Worm (Caenorhabditis elegans) whole organism, L3 larva: Measurements from ENCODE around the gene skr-21.

ENCODE experiments used
- ZK546.5 ChIP-seq: sonication (generic microtip); optimal IDR thresholded peaks from 2 replicates; lab custom pipeline; 2017; ENCODE audit warnings: missing biosample characterization, missing genetic modification characterization
- aly-2 ChIP-seq: fragments of 150-350 bp; optimal IDR thresholded peaks from 2 replicates; lab custom pipeline; 2014; ENCODE audit warnings: missing biosample characterization, missing genetic modification characterization
- ceh-16 ChIP-seq: sonication (generic microtip); optimal IDR thresholded peaks from 2 replicates; lab custom pipeline; 2017; ENCODE audit warnings: missing biosample characterization, missing genetic modification characterization
- ceh-28 ChIP-seq: fragments of 150-350 bp; optimal IDR thresholded peaks from 2 replicates; lab custom pipeline; 2014; ENCODE audit warnings: missing biosample characterization, missing genetic modification reagents, missing genetic modification characterization
- ceh-82 ChIP-seq: fragments of 150-350 bp; optimal IDR thresholded peaks from 2 replicates; lab custom pipeline; 2014; ENCODE audit warnings: missing biosample characterization, missing genetic modification characterization
- daf-12 ChIP-seq: fragments of 150-350 bp; optimal IDR thresholded peaks from 2 replicates; lab custom pipeline; 2014; ENCODE audit warnings: missing biosample characterization, missing genetic modification reagents, missing genetic modification characterization
- elt-1 ChIP-seq: fragments of 150-350 bp; optimal IDR thresholded peaks from 2 replicates; lab custom pipeline; 2014; ENCODE audit warnings: missing biosample characterization, missing genetic modification characterization
- elt-3 ChIP-seq, 3 experiments: fragments of 150-350 bp in 1 of 3; sonication (generic microtip) in 2 of 3; optimal IDR thresholded peaks; 2 replicates in 2 of 3; 4 replicates in 1 of 3; lab custom pipeline; 2014 to 2017; ENCODE audit warnings: missing biosample characterization in 3 of 3, missing genetic modification characterization in 3 of 3
- eor-1 ChIP-seq, 2 experiments: fragments of 150-350 bp; optimal IDR thresholded peaks; 2 replicates each; lab custom pipeline; 2014 to 2018; ENCODE audit warnings: missing biosample characterization in 2 of 2, missing genetic modification characterization in 2 of 2
- fkh-10 ChIP-seq: sonication (generic microtip); optimal IDR thresholded peaks from 2 replicates; lab custom pipeline; 2017; ENCODE audit warnings: missing biosample characterization, missing genetic modification reagents, missing genetic modification characterization
- hmg-11 ChIP-seq: sonication (generic microtip); optimal IDR thresholded peaks from 2 replicates; lab custom pipeline; 2016; ENCODE audit warnings: missing genetic modification characterization, missing compliant biosample characterization
- lin-15B ChIP-seq: fragments of 150-350 bp; optimal IDR thresholded peaks from 2 replicates; lab custom pipeline; 2014; ENCODE audit warnings: missing biosample characterization, missing genetic modification characterization
- lin-39 ChIP-seq: fragments of 150-350 bp; optimal IDR thresholded peaks from 2 replicates; lab custom pipeline; 2018; ENCODE audit warnings: missing biosample characterization, missing genetic modification reagents, missing genetic modification characterization
- lsy-12 ChIP-seq: sonication (generic microtip); optimal IDR thresholded peaks from 2 replicates; lab custom pipeline; 2016; ENCODE audit warnings: mild to moderate bottlenecking, missing genetic modification characterization, missing compliant biosample characterization
- mdl-1 ChIP-seq: fragments of 150-350 bp; optimal IDR thresholded peaks from 2 replicates; lab custom pipeline; 2014; ENCODE audit warnings: missing biosample characterization, missing genetic modification characterization
- nfya-1 ChIP-seq: sonication (generic microtip); optimal IDR thresholded peaks from 2 replicates; lab custom pipeline; 2017; ENCODE audit warnings: missing genetic modification characterization, mild to moderate bottlenecking, missing compliant biosample characterization, antibody characterized with exemption, moderate library complexity; ENCODE audit not compliant: insufficient read depth
- nhr-11 ChIP-seq: fragments of 150-350 bp; optimal IDR thresholded peaks from 2 replicates; lab custom pipeline; 2014; ENCODE audit warnings: missing biosample characterization, missing genetic modification characterization
- nhr-12 ChIP-seq: fragments of 150-350 bp; optimal IDR thresholded peaks from 2 replicates; lab custom pipeline; 2014; ENCODE audit warnings: missing biosample characterization, missing genetic modification characterization
- nhr-23 ChIP-seq: fragments of 150-350 bp; optimal IDR thresholded peaks from 2 replicates; lab custom pipeline; 2014; ENCODE audit warnings: missing biosample characterization, missing genetic modification reagents, missing genetic modification characterization
- nhr-237 ChIP-seq: fragments of 150-350 bp; optimal IDR thresholded peaks from 2 replicates; lab custom pipeline; 2014; ENCODE audit warnings: missing biosample characterization, missing genetic modification characterization
- nhr-43 ChIP-seq: sonication (generic microtip); optimal IDR thresholded peaks from 2 replicates; lab custom pipeline; 2016; ENCODE audit warnings: mild to moderate bottlenecking, missing genetic modification characterization, missing compliant biosample characterization; ENCODE audit not compliant: poor library complexity, severe bottlenecking
- nhr-67 ChIP-seq: fragments of 150-350 bp; optimal IDR thresholded peaks from 2 replicates; lab custom pipeline; 2014; ENCODE audit warnings: missing biosample characterization, missing genetic modification characterization
- nhr-76 ChIP-seq: fragments of 150-350 bp; sonication (generic microtip); optimal IDR thresholded peaks from 5 replicates; lab custom pipeline; 2014; ENCODE audit warnings: missing biosample characterization, missing genetic modification characterization
- nhr-77 ChIP-seq: fragments of 150-350 bp; optimal IDR thresholded peaks from 2 replicates; lab custom pipeline; 2014; ENCODE audit warnings: missing biosample characterization, missing genetic modification characterization
- pha-4 ChIP-seq: fragments of 150-350 bp; optimal IDR thresholded peaks from 2 replicates; lab custom pipeline; 2014; ENCODE audit warnings: missing biosample characterization, missing genetic modification reagents, missing genetic modification characterization
- snpc-4 ChIP-seq: fragments of 150-350 bp; optimal IDR thresholded peaks from 2 replicates; lab custom pipeline; 2014; ENCODE audit warnings: missing biosample characterization, missing genetic modification characterization
- unc-39 ChIP-seq: sonication (generic microtip); optimal IDR thresholded peaks from 4 replicates; lab custom pipeline; 2017; ENCODE audit warnings: missing biosample characterization, missing genetic modification characterization
- unc-62 ChIP-seq: fragments of 150-350 bp; sonication (generic microtip); optimal IDR thresholded peaks from 4 replicates; lab custom pipeline; 2014; ENCODE audit warnings: missing biosample characterization, missing genetic modification reagents, missing genetic modification characterization
- zag-1 ChIP-seq: fragments of 150-350 bp; optimal IDR thresholded peaks from 2 replicates; lab custom pipeline; 2014; ENCODE audit warnings: missing biosample characterization, missing genetic modification characterization
- ztf-4 ChIP-seq: fragments of 150-350 bp; optimal IDR thresholded peaks from 2 replicates; lab custom pipeline; 2014; ENCODE audit warnings: missing biosample characterization, missing genetic modification characterization

skr-21 gene

ce11 chrX:13212528-13212927 lies 13.9 kb downstream of the skr-21 start:
- TF ChIP-seq ceh-28 (tag; lab: Kevin White, UChicago) (no peak), unc-39 (no peak), snpc-4 (tag; lab: Kevin White, UChicago) (no peak), ztf-4 (tag; lab: Kevin White, UChicago) (no peak), fkh-10 (GFP tag; lab: Kevin White, UChicago) (no peak), nhr-77 (no peak), nhr-67 (tag; lab: Kevin White, UChicago) (no peak), ceh-82 (tag; lab: Kevin White, UChicago) (no peak)

ce11 chrX:13210478-13210877 lies 16.0 kb downstream of the skr-21 start:
- peak; percentile 16 for TF ChIP-seq nhr-11 (tag; lab: Kevin White, UChicago)
- no peak for TF ChIP-seq ZK546.5 (tag; lab: Kevin White, UChicago)
- TF ChIP-seq nfya-1 (tag; lab: Kevin White, UChicago): peak; percentile 73
- TF ChIP-seq unc-62: peak; percentile 21
- peak; percentile 44 for TF ChIP-seq lin-39 (tag; lab: Kevin White, UChicago)
- TF ChIP-seq hmg-11 (tag; lab: Kevin White, UChicago): peak; percentile 63
- no peak for TF ChIP-seq nhr-76 (tag; lab: Kevin White, UChicago)
- TF ChIP-seq fkh-10 (GFP tag; lab: Kevin White, UChicago): peak; percentile 74
- TF ChIP-seq nhr-43 (tag; lab: Kevin White, UChicago): no peak

ce11 chrX:13209026-13209425 lies 17.4 kb downstream of the skr-21 start:
- TF ChIP-seq hmg-11 (tag; lab: Kevin White, UChicago): no peak
- no peak for TF ChIP-seq aly-2 (tag; lab: Kevin White, UChicago)
- no peak for TF ChIP-seq pha-4
- peak; percentile 28 for TF ChIP-seq nfya-1 (tag; lab: Kevin White, UChicago)
- no peak for TF ChIP-seq elt-1 (tag; lab: Kevin White, UChicago)
- no peak for TF ChIP-seq ceh-16
- TF ChIP-seq fkh-10 (GFP tag; lab: Kevin White, UChicago): peak; percentile 1
- no peak for TF ChIP-seq lin-15B (tag; lab: Kevin White, UChicago)

- TF ChIP-seq lin-39 (tag; lab: Kevin White, UChicago) (peak; percentile 16), nfya-1 (tag; lab: Kevin White, UChicago) (peak; percentile 7), elt-3 (tag; optimal IDR thresholded peaks at IDR 0.05; lab: Kevin White, UChicago) (no peak), nhr-77 (no peak)
- TF ChIP-seq, all 47 proteins: peak for 2
Measured at ce11 chrX:13206911-13207310, 19.6 kb downstream of the skr-21 start.

ce11 chrX:13206011-13206410 lies 20.5 kb downstream of the skr-21 start:
- TF ChIP-seq lin-39 (tag; lab: Kevin White, UChicago) (peak; percentile 32), nhr-12 (tag; lab: Kevin White, UChicago) (no peak)

ce11 chrX:13202312-13202711 lies 24.2 kb downstream of the skr-21 start:
- TF ChIP-seq zag-1 (tag; lab: Kevin White, UChicago) (no peak), nhr-43 (tag; lab: Kevin White, UChicago) (no peak), eor-1 (tag; optimal IDR thresholded peaks at IDR 0.05; lab: Kevin White, UChicago) (no peak), nhr-237 (tag; lab: Kevin White, UChicago) (no peak), aly-2 (tag; lab: Kevin White, UChicago) (no peak), nhr-67 (tag; lab: Kevin White, UChicago) (no peak), snpc-4 (tag; lab: Kevin White, UChicago) (no peak), hmg-11 (tag; lab: Kevin White, UChicago) (no peak), daf-12 (tag; lab: Kevin White, UChicago) (no peak), fkh-10 (GFP tag; lab: Kevin White, UChicago) (no peak), nfya-1 (tag; lab: Kevin White, UChicago) (no peak), nhr-23 (tag; lab: Kevin White, UChicago) (no peak), mdl-1 (tag; lab: Kevin White, UChicago) (no peak), lsy-12 (tag; lab: Kevin White, UChicago) (no peak)
